Worm (Caenorhabditis elegans) whole organism, midembryonic: ENCODE measurements around the gene srh-74.

Experiments used
- T22C8.4 ChIP-seq: fragments of 200-800 bp; sonication (Bioruptor generic); IDR thresholded peaks from 2 replicates; pipeline ENCODE4 v1.3.6; 2022; ENCODE audit warnings: missing genetic modification characterization, missing compliant biosample characterization
- cog-1 ChIP-seq: sonication (generic microtip); optimal IDR thresholded peaks from 2 replicates; lab custom pipeline; 2016; ENCODE audit warnings: missing genetic modification characterization, missing compliant biosample characterization
- flt-1 ChIP-seq: fragments of 200-800 bp; sonication (Bioruptor generic); IDR thresholded peaks from 2 replicates; pipeline ENCODE4 v1.3.6; 2022; ENCODE audit warnings: missing genetic modification characterization, missing compliant biosample characterization
- klf-2 ChIP-seq: fragments of 200-800 bp; sonication (Bioruptor generic); conservative IDR thresholded peaks from 2 replicates; pipeline ENCODE4 v1.3.6; 2022; ENCODE audit warnings: missing genetic modification reagents, missing genetic modification characterization, missing compliant biosample characterization
- med-1 ChIP-seq: sonication (generic microtip); optimal IDR thresholded peaks from 2 replicates; lab custom pipeline; 2017; ENCODE audit warnings: missing genetic modification characterization, mild to moderate bottlenecking, missing compliant biosample characterization, antibody characterized with exemption, missing genetic modification reagents; ENCODE audit not compliant: insufficient read depth
- ref-1 ChIP-seq: fragments of 200-800 bp; sonication (Bioruptor generic); conservative IDR thresholded peaks from 2 replicates; pipeline ENCODE4 v1.3.6; 2022; ENCODE audit warnings: missing genetic modification reagents, missing genetic modification characterization, missing compliant biosample characterization
- tab-1 ChIP-seq: fragments of 200-800 bp; sonication (Bioruptor generic); IDR thresholded peaks from 2 replicates; pipeline ENCODE4 v1.3.6; 2022; ENCODE audit warnings: missing genetic modification characterization, missing compliant biosample characterization
- ztf-23 ChIP-seq: fragments of 200-800 bp; sonication (Bioruptor generic); IDR thresholded peaks from 2 replicates; pipeline ENCODE4 v1.3.6; 2022; ENCODE audit warnings: missing genetic modification reagents, missing genetic modification characterization, missing compliant biosample characterization
- ztf-29 ChIP-seq: fragments of 200-800 bp; sonication (Bioruptor generic); IDR thresholded peaks from 2 replicates; pipeline ENCODE4 v1.3.6; 2022; ENCODE audit warnings: missing genetic modification reagents, missing genetic modification characterization, missing compliant biosample characterization

srh-74 gene

DNA sequence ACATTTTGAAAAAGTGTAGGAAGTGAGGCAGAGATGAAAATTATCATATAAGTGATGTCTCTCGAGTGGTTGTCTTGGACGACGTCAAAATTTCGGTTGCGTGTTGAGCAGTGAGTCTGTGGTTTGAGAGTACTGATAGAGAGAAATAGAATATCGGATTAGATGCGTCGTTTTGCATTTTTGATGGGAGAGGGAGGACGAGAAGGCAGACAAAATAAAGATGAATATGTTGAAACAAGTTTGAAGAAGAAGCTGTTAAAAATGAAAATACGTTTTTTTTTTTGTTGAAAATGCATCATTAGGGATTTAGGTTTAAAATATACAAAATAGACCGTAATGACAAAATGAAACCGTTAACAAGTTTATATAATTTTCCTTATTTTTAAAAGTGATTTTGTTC lies 14.5 kb upstream of the srh-74 start, which contains the start of gene T04C12.9:
Gene T04C12.9, minus strand, starts transcription at position 101 of the 400 bp plus-strand sequence.
- no peak for TF ChIP-seq ztf-29 (GFP tag; lab: Robert Waterston, UW)
- no peak for TF ChIP-seq med-1 (GFP tag; lab: Kevin White, UChicago)
- TF ChIP-seq flt-1 (GFP tag; lab: Robert Waterston, UW): no peak

DNA sequence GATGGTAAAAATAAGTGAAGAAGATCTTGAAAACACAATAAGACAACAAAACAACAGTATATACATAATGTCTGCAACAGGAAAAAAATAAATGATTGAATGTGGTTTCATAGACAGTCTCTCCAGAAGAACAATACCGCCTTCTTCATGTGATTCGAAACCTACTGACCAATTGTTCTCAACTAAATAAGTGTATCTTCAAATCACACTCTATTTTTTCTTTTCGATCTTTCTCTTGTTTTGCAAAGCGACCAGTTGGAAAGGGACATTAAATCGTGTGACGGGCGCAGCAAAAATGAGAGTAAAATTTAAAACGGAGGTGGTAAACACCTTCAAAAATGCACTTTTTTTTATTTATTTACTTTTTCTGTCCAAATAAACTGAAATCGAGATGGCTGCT lies 13.3 kb upstream of the srh-74 start:
- TF ChIP-seq ztf-23 (GFP tag; lab: Robert Waterston, UW): no peak
- no peak for TF ChIP-seq tab-1 (GFP tag; lab: Robert Waterston, UW)
- no peak for TF ChIP-seq klf-2 (GFP tag; lab: Robert Waterston, UW)
- no peak for TF ChIP-seq ref-1 (GFP tag; lab: Robert Waterston, UW)
- TF ChIP-seq T22C8.4 (GFP tag; lab: Robert Waterston, UW): no peak
- no peak for TF ChIP-seq cog-1
- no peak for TF ChIP-seq ztf-29 (GFP tag; lab: Robert Waterston, UW)
- no peak for TF ChIP-seq med-1 (GFP tag; lab: Kevin White, UChicago)
- no peak for TF ChIP-seq flt-1 (GFP tag; lab: Robert Waterston, UW)

DNA sequence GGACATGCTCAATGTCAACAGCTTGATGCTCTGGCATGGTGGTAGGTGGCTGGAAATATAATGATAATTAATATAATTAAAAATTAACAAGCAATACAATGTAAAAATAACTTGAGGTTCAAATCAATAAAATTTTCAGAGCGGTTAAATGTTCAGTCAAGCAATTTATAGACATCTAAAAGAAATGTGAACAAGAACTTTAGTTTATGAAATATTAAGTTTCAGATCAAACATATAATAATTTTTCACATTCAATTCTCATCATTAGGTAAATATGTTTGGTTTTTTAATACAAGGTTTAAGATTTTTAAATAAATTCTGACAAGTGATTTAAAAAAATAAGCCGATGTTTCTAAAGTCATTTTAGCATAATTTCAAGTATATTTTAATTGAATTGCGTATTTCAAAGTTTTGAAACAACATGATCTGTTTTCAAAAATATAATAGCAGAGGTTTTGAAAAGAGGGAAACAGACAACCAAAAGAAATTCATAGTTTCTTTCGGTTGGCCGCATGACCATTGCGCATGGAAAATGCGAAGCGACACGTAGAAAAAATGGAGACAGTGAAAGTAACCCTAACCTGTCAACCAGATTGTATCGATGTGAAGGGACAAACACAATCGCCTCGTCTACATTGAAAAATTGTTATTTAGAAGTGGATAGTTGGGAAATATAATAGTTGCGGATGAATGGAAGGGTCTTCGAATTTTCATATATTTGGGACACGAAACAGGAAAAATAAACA lies 11.8 kb upstream of the srh-74 start, which contains the start of gene T04C12.11:
Gene T04C12.11, minus strand, starts transcription at position 51 of the 746 bp plus-strand sequence.
- TF ChIP-seq ztf-23 (GFP tag; lab: Robert Waterston, UW): no peak
- TF ChIP-seq tab-1 (GFP tag; lab: Robert Waterston, UW): no peak
- no peak for TF ChIP-seq cog-1
- TF ChIP-seq ref-1 (GFP tag; lab: Robert Waterston, UW): no peak
- TF ChIP-seq med-1 (GFP tag; lab: Kevin White, UChicago): no peak
- no peak for TF ChIP-seq klf-2 (GFP tag; lab: Robert Waterston, UW)
- TF ChIP-seq ztf-29 (GFP tag; lab: Robert Waterston, UW): no peak
- no peak for TF ChIP-seq flt-1 (GFP tag; lab: Robert Waterston, UW)
- TF ChIP-seq T22C8.4 (GFP tag; lab: Robert Waterston, UW): no peak

ce11 chrV:11059180-11059579 lies 10.6 kb upstream of the srh-74 start, which contains the start of gene T04C12.1:
Gene T04C12.1, minus strand, starts transcription at chrV:11059269.
- TF ChIP-seq ref-1 (GFP tag; lab: Robert Waterston, UW) (no peak), T22C8.4 (GFP tag; lab: Robert Waterston, UW) (no peak), tab-1 (GFP tag; lab: Robert Waterston, UW) (no peak), klf-2 (GFP tag; lab: Robert Waterston, UW) (no peak), med-1 (GFP tag; lab: Kevin White, UChicago) (no peak), cog-1 (no peak), flt-1 (GFP tag; lab: Robert Waterston, UW) (no peak), ztf-23 (GFP tag; lab: Robert Waterston, UW) (no peak), ztf-29 (GFP tag; lab: Robert Waterston, UW) (no peak)

DNA sequence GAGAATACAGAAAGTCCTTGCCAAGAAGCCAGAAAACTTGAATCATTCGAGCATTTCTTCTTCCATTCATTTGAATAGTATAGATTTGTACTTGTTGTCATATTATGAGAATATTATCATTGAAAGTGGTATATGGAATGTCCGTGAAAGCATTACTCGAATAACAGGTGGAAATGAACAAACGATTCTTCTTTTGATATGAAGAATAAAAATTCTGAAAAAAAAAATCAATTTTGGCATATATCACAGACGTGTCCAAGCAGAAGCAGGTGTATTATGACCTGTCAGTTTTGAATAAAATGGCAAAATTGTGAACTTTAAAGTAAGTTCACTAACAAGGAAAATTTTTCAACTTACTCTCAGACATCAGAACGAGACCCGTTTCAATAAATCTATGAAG lies 8.5 kb upstream of the srh-74 start, which contains the start of gene srh-75:
Gene srh-75, minus strand, starts transcription at position 101 of the 400 bp plus-strand sequence.
- TF ChIP-seq klf-2 (GFP tag; lab: Robert Waterston, UW): no peak
- TF ChIP-seq cog-1: no peak
- TF ChIP-seq flt-1 (GFP tag; lab: Robert Waterston, UW): no peak
- no peak for TF ChIP-seq tab-1 (GFP tag; lab: Robert Waterston, UW)
- TF ChIP-seq ztf-29 (GFP tag; lab: Robert Waterston, UW): no peak
- TF ChIP-seq med-1 (GFP tag; lab: Kevin White, UChicago): no peak

- TF ChIP-seq ztf-29 (GFP tag; lab: Robert Waterston, UW) (no peak), cog-1 (no peak), ztf-23 (GFP tag; lab: Robert Waterston, UW) (no peak), flt-1 (GFP tag; lab: Robert Waterston, UW) (no peak), klf-2 (GFP tag; lab: Robert Waterston, UW) (no peak), med-1 (GFP tag; lab: Kevin White, UChicago) (no peak), ref-1 (GFP tag; lab: Robert Waterston, UW) (no peak), tab-1 (GFP tag; lab: Robert Waterston, UW) (no peak), T22C8.4 (GFP tag; lab: Robert Waterston, UW) (no peak)
Measured at ce11 chrV:11056484-11056883, 7.9 kb upstream of the srh-74 start.

ce11 chrV:11053827-11054226 lies 5.2 kb upstream of the srh-74 start, which contains the start of gene T04C12.7:
Gene T04C12.7, plus strand, starts transcription at chrV:11054127.
- TF ChIP-seq ref-1 (GFP tag; lab: Robert Waterston, UW) (no peak), klf-2 (GFP tag; lab: Robert Waterston, UW) (no peak), med-1 (GFP tag; lab: Kevin White, UChicago) (no peak), flt-1 (GFP tag; lab: Robert Waterston, UW) (no peak), T22C8.4 (GFP tag; lab: Robert Waterston, UW) (no peak), tab-1 (GFP tag; lab: Robert Waterston, UW) (no peak), cog-1 (no peak), ztf-29 (GFP tag; lab: Robert Waterston, UW) (no peak), ztf-23 (GFP tag; lab: Robert Waterston, UW) (no peak)

ce11 chrV:11051921-11052320 lies 3.3 kb upstream of the srh-74 start, which contains the start of gene T04C12.33:
Gene T04C12.33, plus strand, starts transcription at chrV:11052221.
- no peak for TF ChIP-seq ztf-23 (GFP tag; lab: Robert Waterston, UW)
- TF ChIP-seq cog-1: no peak
- TF ChIP-seq med-1 (GFP tag; lab: Kevin White, UChicago): no peak
- TF ChIP-seq ref-1 (GFP tag; lab: Robert Waterston, UW): no peak
- no peak for TF ChIP-seq tab-1 (GFP tag; lab: Robert Waterston, UW)
- TF ChIP-seq flt-1 (GFP tag; lab: Robert Waterston, UW): no peak
- TF ChIP-seq klf-2 (GFP tag; lab: Robert Waterston, UW): no peak
- no peak for TF ChIP-seq T22C8.4 (GFP tag; lab: Robert Waterston, UW)
- TF ChIP-seq ztf-29 (GFP tag; lab: Robert Waterston, UW): no peak
